Worm (Caenorhabditis elegans): ENCODE results near the gene Y56A3A.41.

ce11 chrIII:11876130-11876529 is 16.7 kb downstream of the Y56A3A.41 start:
- TF ChIP-seq mab-9 (GFP tag; IDR thresholded peaks at IDR 0.05) (no peak), nhr-76 (tag; optimal IDR thresholded peaks at IDR 0.05) (no peak), rnt-1 (tag; optimal IDR thresholded peaks at IDR 0.05) (no peak), lin-13 (GFP tag; optimal IDR thresholded peaks at IDR 0.05) (no peak), tlp-1 (tag; optimal IDR thresholded peaks at IDR 0.05) (no peak), lsy-2 (tag; optimal IDR thresholded peaks at IDR 0.05) (no peak), ceh-88 (GFP tag; IDR thresholded peaks at IDR 0.05) (no peak), tbx-2 (tag; optimal IDR thresholded peaks at IDR 0.05) (no peak), ces-1 (GFP tag; optimal IDR thresholded peaks at IDR 0.05) (no peak), lin-35 (GFP tag; optimal IDR thresholded peaks at IDR 0.05) (no peak), mef-2 (tag; optimal IDR thresholded peaks at IDR 0.05) (no peak), aly-2 (tag; optimal IDR thresholded peaks at IDR 0.05) (no peak)
